3 fruit fly cellular contexts compared by ENCODE assay signal in the genomic region with DNA sequence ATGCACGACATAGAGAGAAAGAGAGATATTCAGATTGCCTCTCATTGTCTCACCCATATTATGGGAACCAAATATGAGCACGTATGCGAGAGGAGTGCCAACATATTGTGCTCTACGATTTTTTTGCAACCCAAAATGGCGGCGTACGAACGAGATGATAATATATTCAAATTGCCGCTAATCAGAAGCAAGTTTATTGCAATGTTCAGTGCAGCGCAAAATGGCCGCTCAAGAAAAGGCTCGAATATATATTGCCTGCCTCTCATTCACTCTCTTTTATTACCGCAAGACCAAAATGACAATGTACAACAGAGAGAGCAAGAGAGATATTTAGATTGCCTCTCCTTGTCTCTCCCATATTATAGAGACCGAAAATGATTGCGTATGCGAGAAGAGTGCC.
TF ChIP-seq lines count a peak whose summit lies in the region.

No protein-coding gene starts in this region.

- TF ChIP-seq CTCF in whole organism, embryonic (GFP tag; optimal IDR thresholded peaks at IDR 0.05; lab: Kevin White, UChicago), result no peak

TF ChIP-seq in whole organism, 6 proteins besides CTCF, POLR2A, EP300 and RAD21:
- TF ChIP-seq psq (optimal IDR thresholded peaks at IDR 0.05; lab: Kevin White, UChicago), result no peak
- TF ChIP-seq CG8478 (optimal IDR thresholded peaks at IDR 0.05; lab: Kevin White, UChicago), result peak; percentile 94
TF ChIP-seq in whole organism: peak in this region for 1.

TF ChIP-seq in whole organism, embryonic, 481 proteins besides CTCF, POLR2A, EP300 and RAD21 (continues in another document):
- TF ChIP-seq ftz-f1 (GFP tag; optimal IDR thresholded peaks at IDR 0.05; lab: Kevin White, UChicago) (no peak), nerfin-2 (GFP tag; IDR thresholded peaks at IDR 0.05; lab: Robert Waterston, UW; ENCODE audit: partially characterized antibody) (0 out of 2 replicates have a peak, but pooled peaks have one; percentile 17), Nf-YB (GFP tag; optimal IDR thresholded peaks at IDR 0.05; lab: Kevin White, UChicago) (peak; percentile 88), sens (GFP tag; lab: Kevin White, UChicago) (peak; percentile 35), Abd-B (GFP tag; optimal IDR thresholded peaks at IDR 0.05; lab: Kevin White, UChicago) (peak; percentile 15), CG12769 (tag; optimal IDR thresholded peaks at IDR 0.05; lab: Kevin White, UChicago) (no peak), yki (optimal IDR thresholded peaks at IDR 0.05; lab: Kevin White, UChicago) (no peak), CG12299 (tag; optimal IDR thresholded peaks at IDR 0.05; lab: Kevin White, UChicago) (no peak), unpg (GFP tag; optimal IDR thresholded peaks at IDR 0.05; lab: Kevin White, UChicago) (no peak), CG2129 (GFP tag; IDR thresholded peaks at IDR 0.05; lab: Robert Waterston, UW; ENCODE audit: partially characterized antibody) (no peak), ro (GFP tag; IDR thresholded peaks at IDR 0.05; lab: Robert Waterston, UW) (no peak), tap (tag; optimal IDR thresholded peaks at IDR 0.05; lab: Kevin White, UChicago) (no peak), eve (GFP tag; optimal IDR thresholded peaks at IDR 0.05; lab: Kevin White, UChicago) (peak in 1 of 2 experiments; percentile 22), CG11560 (tag; IDR thresholded peaks at IDR 0.05; lab: Robert Waterston, UW) (no peak), Nf-YC (tag; optimal IDR thresholded peaks at IDR 0.05; lab: Kevin White, UChicago) (peak; percentile 95), sens-2 (GFP tag; IDR thresholded peaks at IDR 0.05; lab: Robert Waterston, UW) (no peak), dmrt11E (tag; optimal IDR thresholded peaks at IDR 0.05; lab: Kevin White, UChicago) (no peak), CG6272 (GFP tag; IDR thresholded peaks at IDR 0.05; lab: Robert Waterston, UW) (no peak), Fer2 (tag; optimal IDR thresholded peaks at IDR 0.05; lab: Kevin White, UChicago) (no peak), Doc2 (GFP tag; IDR thresholded peaks at IDR 0.05; lab: Robert Waterston, UW) (no peak), slp2 (GFP tag; optimal IDR thresholded peaks at IDR 0.05; lab: Kevin White, UChicago) (no peak), sd (tag; optimal IDR thresholded peaks at IDR 0.05; lab: Kevin White, UChicago) (no peak), Med (GFP tag; lab: Kevin White, UChicago) (peak; percentile 67), CG34376 (GFP tag; optimal IDR thresholded peaks at IDR 0.05; lab: Kevin White, UChicago) (no peak), bbx (GFP tag; IDR thresholded peaks at IDR 0.05; lab: Robert Waterston, UW; ENCODE audit: partially characterized antibody) (no peak), CG8765 (GFP tag; IDR thresholded peaks at IDR 0.05; lab: Robert Waterston, UW) (no peak), CG8944 (GFP tag; optimal IDR thresholded peaks at IDR 0.05; lab: Kevin White, UChicago) (no peak), CG13424 (tag; optimal IDR thresholded peaks at IDR 0.05; lab: Kevin White, UChicago) (no peak), Doc3 (GFP tag; IDR thresholded peaks at IDR 0.05; lab: Robert Waterston, UW; ENCODE audit: partially characterized antibody) (no peak), CG7839 (tag; optimal IDR thresholded peaks at IDR 0.05; lab: Kevin White, UChicago) (no peak), mld (GFP tag; IDR thresholded peaks at IDR 0.05; lab: Robert Waterston, UW; ENCODE audit: partially characterized antibody) (no peak), GATAe (GFP tag; conservative IDR thresholded peaks at IDR 0.05; lab: Robert Waterston, UW) (no peak), CG10274 (GFP tag; optimal IDR thresholded peaks at IDR 0.05; lab: Kevin White, UChicago) (no peak), CG10321 (GFP tag; IDR thresholded peaks at IDR 0.05; lab: Robert Waterston, UW) (peak; percentile 91), crc (GFP tag; optimal IDR thresholded peaks at IDR 0.05; lab: Kevin White, UChicago) (no peak), chinmo (GFP tag; IDR thresholded peaks at IDR 0.05; lab: Robert Waterston, UW; ENCODE audit: partially characterized antibody) (peak; percentile 69; the same call in 1 of the 4 replicates), CG8290 (GFP tag; optimal IDR thresholded peaks at IDR 0.05; lab: Kevin White, UChicago) (no peak), CG8290 (tag; optimal IDR thresholded peaks at IDR 0.05; lab: Kevin White, UChicago) (no peak), phol (tag; optimal IDR thresholded peaks at IDR 0.05; lab: Kevin White, UChicago) (peak; percentile 26), Sry-δ (GFP tag; optimal IDR thresholded peaks at IDR 0.05; lab: Kevin White, UChicago) (no peak), cad (GFP tag; optimal IDR thresholded peaks at IDR 0.05; lab: Kevin White, UChicago) (peak; percentile 74), CG30431 (GFP tag; optimal IDR thresholded peaks at IDR 0.05; lab: Kevin White, UChicago) (no peak), Hey (tag; optimal IDR thresholded peaks at IDR 0.05; lab: Kevin White, UChicago) (no peak)

TF ChIP-seq in whole organism, wandering third instar larva, 38 proteins besides CTCF, POLR2A, EP300 and RAD21:
- TF ChIP-seq Vsx2 (GFP tag; optimal IDR thresholded peaks at IDR 0.05; lab: Kevin White, UChicago; ENCODE audit: partially characterized antibody) (peak; percentile 83), ey (GFP tag; optimal IDR thresholded peaks at IDR 0.05; lab: Kevin White, UChicago) (no peak)
